Worm (Caenorhabditis elegans) whole organism, mixed stage, embryonic: ENCODE results near the gene gst-13.

Source experiments
- M03D4.4 ChIP-seq: sonication (generic microtip); optimal IDR thresholded peaks from 2 replicates; lab custom pipeline; 2017; ENCODE audit warnings: mild to moderate bottlenecking, missing genetic modification characterization, missing compliant biosample characterization
- bed-3 ChIP-seq: fragments of 200-800 bp; sonication (Bioruptor generic); optimal IDR thresholded peaks from 3 replicates; lab custom pipeline; 2018; ENCODE audit warnings: mild to moderate bottlenecking, missing genetic modification characterization, moderate library complexity, missing compliant biosample characterization
- blmp-1 ChIP-seq: fragments of 150-350 bp; optimal IDR thresholded peaks from 2 replicates; lab custom pipeline; 2014; ENCODE audit warnings: missing biosample characterization, missing genetic modification characterization
- ceh-39 ChIP-seq: fragments of 150-350 bp; optimal IDR thresholded peaks from 2 replicates; lab custom pipeline; 2014; ENCODE audit warnings: missing biosample characterization, missing genetic modification characterization
- ceh-43 ChIP-seq: fragments of 200-800 bp; sonication (Bioruptor generic); optimal IDR thresholded peaks from 2 replicates; lab custom pipeline; 2018; ENCODE audit warnings: mild to moderate bottlenecking, missing genetic modification characterization, moderate library complexity, missing compliant biosample characterization
- ceh-83 ChIP-seq: fragments of 200-800 bp; sonication (Bioruptor generic); optimal IDR thresholded peaks from 2 replicates; lab custom pipeline; 2018; ENCODE audit warnings: mild to moderate bottlenecking, missing genetic modification characterization, missing compliant biosample characterization
- ces-1 ChIP-seq: fragments of 150-350 bp; optimal IDR thresholded peaks from 2 replicates; lab custom pipeline; 2014; ENCODE audit warnings: missing biosample characterization, missing genetic modification reagents, missing genetic modification characterization
- cnd-1 ChIP-seq: fragments of 200-800 bp; sonication (Bioruptor generic); optimal IDR thresholded peaks from 2 replicates; lab custom pipeline; 2018; ENCODE audit warnings: mild to moderate bottlenecking, missing genetic modification characterization, missing compliant biosample characterization
- drap-1 ChIP-seq: fragments of 200-800 bp; sonication (Bioruptor generic); optimal IDR thresholded peaks from 3 replicates; lab custom pipeline; 2018; ENCODE audit warnings: mild to moderate bottlenecking, missing genetic modification characterization, missing compliant biosample characterization
- elt-1 ChIP-seq: sonication (generic microtip); optimal IDR thresholded peaks from 2 replicates; lab custom pipeline; 2017; ENCODE audit warnings: missing genetic modification characterization, mild to moderate bottlenecking, missing compliant biosample characterization, antibody characterized with exemption, moderate library complexity, borderline replicate concordance; ENCODE audit not compliant: insufficient read depth
- elt-3 ChIP-seq: fragments of 150-350 bp; optimal IDR thresholded peaks from 2 replicates; lab custom pipeline; 2014; ENCODE audit warnings: missing biosample characterization, missing genetic modification characterization
- flh-1 ChIP-seq: fragments of 200-800 bp; sonication (Bioruptor generic); optimal IDR thresholded peaks from 2 replicates; lab custom pipeline; 2018; ENCODE audit warnings: mild to moderate bottlenecking, missing genetic modification characterization, moderate library complexity, missing compliant biosample characterization
- ham-2 ChIP-seq: fragments of 200-800 bp; sonication (Bioruptor generic); optimal IDR thresholded peaks from 2 replicates; lab custom pipeline; 2018; ENCODE audit warnings: mild to moderate bottlenecking, missing genetic modification characterization, missing compliant biosample characterization
- hlh-1 ChIP-seq: fragments of 150-350 bp; optimal IDR thresholded peaks from 2 replicates; lab custom pipeline; 2014; ENCODE audit warnings: missing biosample characterization, missing genetic modification reagents, missing genetic modification characterization
- lin-13 ChIP-seq: fragments of 150-350 bp; optimal IDR thresholded peaks from 2 replicates; lab custom pipeline; 2014; ENCODE audit warnings: missing biosample characterization, missing genetic modification characterization
- lin-32 ChIP-seq: fragments of 200-800 bp; sonication (Bioruptor generic); optimal IDR thresholded peaks from 2 replicates; lab custom pipeline; 2018; ENCODE audit warnings: mild to moderate bottlenecking, missing genetic modification characterization, missing compliant biosample characterization
- lsy-2 ChIP-seq: fragments of 150-350 bp; optimal IDR thresholded peaks from 2 replicates; lab custom pipeline; 2014; ENCODE audit warnings: missing biosample characterization, missing genetic modification characterization
- mab-5 ChIP-seq: fragments of 150-350 bp; optimal IDR thresholded peaks from 2 replicates; lab custom pipeline; 2014; ENCODE audit warnings: missing biosample characterization, missing genetic modification characterization
- mep-1 ChIP-seq: fragments of 150-350 bp; optimal IDR thresholded peaks from 2 replicates; lab custom pipeline; 2017; ENCODE audit warnings: missing biosample characterization, missing genetic modification reagents, missing genetic modification characterization, inconsistent platforms
- mls-2 ChIP-seq: sonication (generic microtip); optimal IDR thresholded peaks from 2 replicates; lab custom pipeline; 2016; ENCODE audit warnings: mild to moderate bottlenecking, missing genetic modification characterization, moderate library complexity, missing compliant biosample characterization
- nhr-12 ChIP-seq: fragments of 150-350 bp; optimal IDR thresholded peaks from 2 replicates; lab custom pipeline; 2014; ENCODE audit warnings: missing biosample characterization, missing genetic modification characterization
- nhr-2 ChIP-seq: fragments of 150-350 bp; optimal IDR thresholded peaks from 2 replicates; lab custom pipeline; 2014; ENCODE audit warnings: missing biosample characterization, missing genetic modification characterization
- nhr-237 ChIP-seq: fragments of 150-350 bp; optimal IDR thresholded peaks from 2 replicates; lab custom pipeline; 2014; ENCODE audit warnings: missing biosample characterization, missing genetic modification characterization
- nhr-28 ChIP-seq: fragments of 150-350 bp; optimal IDR thresholded peaks from 2 replicates; lab custom pipeline; 2014; ENCODE audit warnings: missing biosample characterization, missing genetic modification characterization
- nhr-76 ChIP-seq: sonication (generic microtip); optimal IDR thresholded peaks from 2 replicates; lab custom pipeline; 2017; ENCODE audit warnings: missing biosample characterization, missing genetic modification characterization
- pha-4 ChIP-seq: fragments of 150-350 bp; optimal IDR thresholded peaks from 2 replicates; lab custom pipeline; 2018; ENCODE audit warnings: missing biosample characterization, missing genetic modification reagents, missing genetic modification characterization
- sem-2 ChIP-seq: fragments of 200-800 bp; sonication (Bioruptor generic); optimal IDR thresholded peaks from 2 replicates; lab custom pipeline; 2018; ENCODE audit warnings: mild to moderate bottlenecking, missing genetic modification characterization, missing compliant biosample characterization
- snpc-4 ChIP-seq: fragments of 150-350 bp; optimal IDR thresholded peaks from 2 replicates; lab custom pipeline; 2014; ENCODE audit warnings: missing biosample characterization, missing genetic modification characterization
- sptf-1 ChIP-seq: sonication (generic microtip); optimal IDR thresholded peaks from 2 replicates; lab custom pipeline; 2017; ENCODE audit warnings: mild to moderate bottlenecking, missing genetic modification characterization, moderate library complexity, missing compliant biosample characterization
- tbx-8 ChIP-seq: fragments of 200-800 bp; sonication (Bioruptor generic); optimal IDR thresholded peaks from 2 replicates; lab custom pipeline; 2018; ENCODE audit warnings: mild to moderate bottlenecking, missing genetic modification characterization, moderate library complexity, missing compliant biosample characterization
- unc-120 ChIP-seq: sonication (generic microtip); optimal IDR thresholded peaks from 2 replicates; lab custom pipeline; 2017; ENCODE audit warnings: missing genetic modification characterization, missing compliant biosample characterization; ENCODE audit not compliant: poor library complexity, severe bottlenecking
- unc-39 ChIP-seq: fragments of 150-350 bp; optimal IDR thresholded peaks from 2 replicates; lab custom pipeline; 2014; ENCODE audit warnings: missing biosample characterization, missing genetic modification characterization
- unc-62 ChIP-seq: fragments of 150-350 bp; optimal IDR thresholded peaks from 2 replicates; lab custom pipeline; 2014; ENCODE audit warnings: missing biosample characterization, missing genetic modification reagents, missing genetic modification characterization
- zip-8 ChIP-seq: fragments of 150-350 bp; optimal IDR thresholded peaks from 2 replicates; lab custom pipeline; 2014; ENCODE audit warnings: missing biosample characterization, missing genetic modification characterization
- ztf-11 ChIP-seq: fragments of 150-350 bp; optimal IDR thresholded peaks from 2 replicates; lab custom pipeline; 2014; ENCODE audit warnings: missing biosample characterization, missing genetic modification characterization

Gene gst-13

DNA sequence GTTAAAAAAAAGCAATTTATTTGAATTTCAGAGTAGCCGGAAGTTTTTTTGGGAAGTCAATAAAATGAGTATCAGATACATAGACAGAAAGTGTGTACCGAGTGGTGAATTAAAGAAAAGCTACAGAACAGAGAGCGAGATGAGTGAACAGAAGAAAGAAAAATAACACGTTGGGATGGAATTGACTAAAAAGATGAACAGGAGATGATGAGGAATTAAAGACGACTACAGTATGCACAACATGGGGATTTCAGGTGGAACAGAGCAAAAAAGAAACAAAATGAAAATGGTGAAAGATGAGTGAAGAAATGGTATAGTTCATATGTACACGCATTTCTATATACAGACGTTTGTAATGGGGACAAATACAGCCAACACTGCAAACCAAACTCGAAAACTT lies 40.0 kb downstream of the gst-13 start:
- no peak for TF ChIP-seq lin-32 (GFP tag; lab: Kevin White, UChicago)
- no peak for TF ChIP-seq ceh-43 (GFP tag; lab: Kevin White, UChicago)
- TF ChIP-seq unc-62, result no peak
- no peak for TF ChIP-seq sptf-1
- no peak for TF ChIP-seq mls-2 (tag; lab: Kevin White, UChicago)
- no peak for TF ChIP-seq M03D4.4 (tag; lab: Kevin White, UChicago)

DNA sequence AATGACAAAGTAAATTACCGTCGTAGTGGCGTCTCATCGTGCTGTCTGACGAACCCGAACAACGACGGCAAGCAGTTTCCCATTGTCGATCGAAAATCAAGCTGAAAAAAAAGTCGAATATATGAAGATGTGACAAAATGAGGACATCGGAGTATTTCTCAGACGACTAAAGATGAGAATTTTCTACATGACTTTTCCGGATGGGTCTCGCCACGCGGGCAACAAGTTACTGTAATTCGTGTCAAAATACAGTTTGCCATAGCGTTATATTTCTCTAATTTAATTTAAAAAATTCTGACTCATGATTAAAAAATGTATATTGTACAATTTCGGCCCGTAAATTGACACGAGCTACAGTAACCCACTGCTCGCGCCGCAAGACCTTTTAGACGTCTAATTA lies 41.7 kb downstream of the gst-13 start, which contains the start of gene C01G6.4:
Gene C01G6.4, minus strand, starts transcription at position 101 of the 400 bp plus-strand sequence.
- TF ChIP-seq ham-2 (no peak), blmp-1 (tag; lab: Kevin White, UChicago) (no peak), mab-5 (tag; lab: Kevin White, UChicago) (no peak), drap-1 (GFP tag; lab: Kevin White, UChicago) (no peak), nhr-76 (no peak), snpc-4 (tag; lab: Kevin White, UChicago) (no peak), M03D4.4 (tag; lab: Kevin White, UChicago) (no peak), elt-3 (no peak)

- TF ChIP-seq ceh-39 (tag; lab: Kevin White, UChicago) (peak; percentile 28), mep-1 (tag; lab: Kevin White, UChicago) (peak; percentile 32), flh-1 (no peak), sptf-1 (no peak), ztf-11 (tag; lab: Kevin White, UChicago) (no peak), snpc-4 (tag; lab: Kevin White, UChicago) (no peak), M03D4.4 (tag; lab: Kevin White, UChicago) (no peak), cnd-1 (peak; percentile 65), lin-32 (GFP tag; lab: Kevin White, UChicago) (peak; percentile 10), ceh-43 (GFP tag; lab: Kevin White, UChicago) (no peak), blmp-1 (tag; lab: Kevin White, UChicago) (no peak), nhr-2 (tag; lab: Kevin White, UChicago) (no peak), drap-1 (GFP tag; lab: Kevin White, UChicago) (no peak), unc-39 (tag; lab: Kevin White, UChicago) (no peak), elt-1 (no peak), nhr-12 (no peak), unc-62 (peak; percentile 63), hlh-1 (tag; lab: Kevin White, UChicago) (peak; percentile 80), pha-4 (tag; lab: Kevin White, UChicago) (peak; percentile 58), lsy-2 (tag; lab: Kevin White, UChicago) (peak; percentile 19), unc-120 (tag; lab: Kevin White, UChicago) (peak; percentile 79), sem-2 (GFP tag; lab: Kevin White, UChicago) (no peak), lin-13 (tag; lab: Kevin White, UChicago) (no peak), ces-1 (GFP tag; lab: Kevin White, UChicago) (peak; percentile 86), nhr-28 (tag; lab: Kevin White, UChicago) (no peak), ceh-83 (GFP tag; lab: Kevin White, UChicago) (no peak), mls-2 (tag; lab: Kevin White, UChicago) (peak; percentile 20), elt-3 (no peak), nhr-76 (no peak), mab-5 (tag; lab: Kevin White, UChicago) (no peak), bed-3 (GFP tag; lab: Kevin White, UChicago) (no peak), zip-8 (tag; lab: Kevin White, UChicago) (no peak), ham-2 (no peak), nhr-237 (no peak), tbx-8 (no peak)
- TF ChIP-seq, all 35 proteins: peak for 11
Observed at ce11 chrII:9273984-9274383, 42.7 kb downstream of the gst-13 start.

ce11 chrII:9274734-9275133 lies 43.5 kb downstream of the gst-13 start:
- no peak for TF ChIP-seq ces-1 (GFP tag; lab: Kevin White, UChicago)
- no peak for TF ChIP-seq cnd-1
- TF ChIP-seq sem-2 (GFP tag; lab: Kevin White, UChicago), result no peak
- no peak for TF ChIP-seq hlh-1 (tag; lab: Kevin White, UChicago)
- TF ChIP-seq unc-62, result no peak
- TF ChIP-seq lin-13 (tag; lab: Kevin White, UChicago), result no peak
- no peak for TF ChIP-seq mls-2 (tag; lab: Kevin White, UChicago)
- TF ChIP-seq nhr-28 (tag; lab: Kevin White, UChicago), result no peak
- TF ChIP-seq drap-1 (GFP tag; lab: Kevin White, UChicago), result no peak
- TF ChIP-seq, all 35 proteins: peak for 0
